Worm (Caenorhabditis elegans) whole organism, young adult: ENCODE data around the gene nhr-26.

Experiments
- F49E8.2 ChIP-seq: sonication (generic microtip); optimal IDR thresholded peaks from 3 replicates; lab custom pipeline; 2017; ENCODE audit warnings: missing genetic modification characterization, mild to moderate bottlenecking, missing compliant biosample characterization, antibody characterized with exemption, moderate library complexity; ENCODE audit not compliant: insufficient read depth
- aptf-3 ChIP-seq: fragments of 200-800 bp; sonication (Bioruptor generic); IDR thresholded peaks from 2 replicates; pipeline ENCODE4 v1.3.6; 2022; ENCODE audit warnings: missing genetic modification characterization, missing compliant biosample characterization
- let-607 ChIP-seq, 2 experiments: fragments of 200-800 bp in 1 of 2; sonication (Bioruptor generic) in 1 of 2; sonication (generic microtip) in 1 of 2; optimal IDR thresholded peaks; 2 replicates each; lab custom pipeline; 2016 to 2018; ENCODE audit warnings: mild to moderate bottlenecking in 2 of 2, missing compliant biosample characterization in 2 of 2, missing genetic modification characterization in 2 of 2, moderate library complexity in 2 of 2, missing genotype in 1 of 2
- tbx-9 ChIP-seq: sonication (generic microtip); optimal IDR thresholded peaks from 2 replicates; lab custom pipeline; 2016; ENCODE audit warnings: borderline replicate concordance, missing genetic modification characterization, inconsistent platforms, missing compliant biosample characterization
- unc-130 ChIP-seq: sonication (generic microtip); optimal IDR thresholded peaks from 2 replicates; lab custom pipeline; 2016; ENCODE audit warnings: missing genetic modification reagents, missing genetic modification characterization, missing compliant biosample characterization
- ztf-26 ChIP-seq: sonication (generic microtip); optimal IDR thresholded peaks from 2 replicates; lab custom pipeline; 2017; ENCODE audit warnings: missing genetic modification characterization, missing compliant biosample characterization

- TF ChIP-seq ztf-26 (tag; lab: Kevin White, UChicago) = no peak
- no peak for TF ChIP-seq F49E8.2 (tag; lab: Kevin White, UChicago)
- TF ChIP-seq aptf-3 (GFP tag; lab: Robert Waterston, UW) = no peak
- no peak for TF ChIP-seq unc-130 (GFP tag; lab: Kevin White, UChicago)
- no peak for TF ChIP-seq tbx-9 (tag; lab: Kevin White, UChicago)
- TF ChIP-seq let-607 (tag; optimal IDR thresholded peaks at IDR 0.05; lab: Kevin White, UChicago) = no peak
These were observed 11.6 kb downstream of the nhr-26 start for ce11 chrX:12688632-12689031.
